Fruit fly (Drosophila melanogaster) whole organism, embryonic: ENCODE measurements around the gene CG42764.

Experiments
- ATbp ChIP-seq: fragments of 200-800 bp; sonication (Bioruptor generic); optimal IDR thresholded peaks from 2 replicates; lab custom pipeline; 2017; ENCODE audit warnings: missing biosample characterization, mild to moderate bottlenecking, missing genetic modification characterization, missing genetic modification reagents
- Atf6 ChIP-seq: fragments of 200-800 bp; sonication (Bioruptor generic); IDR thresholded peaks from 2 replicates; pipeline ENCODE4 v1.3.6; 2022; ENCODE audit warnings: missing biosample characterization, missing genetic modification characterization
- Awh ChIP-seq: fragments of 200-800 bp; sonication (Bioruptor generic); IDR thresholded peaks from 2 replicates; pipeline ENCODE4, ENCODE4 v1.3.6; 2022; ENCODE audit warnings: missing biosample characterization, missing genetic modification characterization
- CG10321 ChIP-seq: fragments of 200-800 bp; sonication (Bioruptor generic); IDR thresholded peaks from 2 replicates; pipeline ENCODE4 v1.3.6; 2022; ENCODE audit warnings: missing biosample characterization, missing genetic modification characterization
- CG11696 ChIP-seq: fragments of 200-800 bp; sonication (Bioruptor generic); IDR thresholded peaks from 2 replicates; pipeline ENCODE4 v1.3.6; 2022; ENCODE audit warnings: missing biosample characterization, missing genetic modification characterization
- CG14710 ChIP-seq: fragments of 200-800 bp; sonication (Bioruptor generic); optimal IDR thresholded peaks from 3 replicates; lab custom pipeline; 2019; ENCODE audit warnings: missing biosample characterization, mild to moderate bottlenecking, missing genetic modification characterization, moderate library complexity
- CG16779 ChIP-seq: fragments of 200-800 bp; sonication (Bioruptor generic); IDR thresholded peaks from 2 replicates; pipeline ENCODE4 v1.3.6; 2022; ENCODE audit warnings: missing biosample characterization, missing genetic modification characterization
- CG16863 ChIP-seq: fragments of 200-800 bp; sonication (Bioruptor generic); optimal IDR thresholded peaks from 3 replicates; lab custom pipeline; 2016; ENCODE audit warnings: missing biosample characterization, missing genetic modification characterization
- CG17359 ChIP-seq: fragments of 200-800 bp; sonication (Bioruptor generic); optimal IDR thresholded peaks from 3 replicates; lab custom pipeline; 2018; ENCODE audit warnings: missing biosample characterization, mild to moderate bottlenecking, missing genetic modification characterization, moderate library complexity
- CG17802 ChIP-seq: fragments of 200-800 bp; sonication (Bioruptor generic); optimal IDR thresholded peaks from 2 replicates; lab custom pipeline; 2018; ENCODE audit warnings: missing biosample characterization, mild to moderate bottlenecking, missing genetic modification characterization, moderate library complexity
- CG18011 ChIP-seq: fragments of 200-800 bp; sonication (Bioruptor generic); optimal IDR thresholded peaks from 2 replicates; lab custom pipeline; 2017; ENCODE audit warnings: missing biosample characterization, missing genetic modification characterization, mild to moderate bottlenecking, moderate library complexity, missing genotype
- CG1832 ChIP-seq: fragments of 200-800 bp; sonication (Bioruptor generic); optimal IDR thresholded peaks from 2 replicates; lab custom pipeline; 2017; ENCODE audit warnings: missing biosample characterization, mild to moderate bottlenecking, missing genetic modification characterization, inconsistent platforms
- CG2199 ChIP-seq: fragments of 200-800 bp; sonication (Bioruptor generic); IDR thresholded peaks from 3 replicates; pipeline ENCODE4 v1.3.6; 2022; ENCODE audit warnings: missing biosample characterization, missing genetic modification characterization
- CG2678 ChIP-seq: fragments of 200-800 bp; sonication (Bioruptor generic); optimal IDR thresholded peaks from 3 replicates; lab custom pipeline; 2019; ENCODE audit warnings: missing biosample characterization, mild to moderate bottlenecking, missing genetic modification characterization, moderate library complexity
- CG3726 ChIP-seq: fragments of 200-800 bp; sonication (Bioruptor generic); IDR thresholded peaks from 3 replicates; pipeline ENCODE4, ENCODE4 v1.3.6; 2022; ENCODE audit warnings: missing biosample characterization, missing genetic modification characterization
- CG3847 ChIP-seq: fragments of 200-800 bp; sonication (Bioruptor generic); IDR thresholded peaks from 2 replicates; pipeline ENCODE4 v1.3.6; 2022; ENCODE audit warnings: missing biosample characterization, missing genetic modification characterization
- CG5245 ChIP-seq: fragments of 200-800 bp; sonication (Bioruptor generic); optimal IDR thresholded peaks from 3 replicates; lab custom pipeline; 2016; ENCODE audit warnings: missing biosample characterization, missing genetic modification characterization
- CG7839 ChIP-seq: fragments of 200-800 bp; sonication (Bioruptor generic); optimal IDR thresholded peaks from 3 replicates; lab custom pipeline; 2018; ENCODE audit warnings: missing biosample characterization, mild to moderate bottlenecking, missing genetic modification characterization, moderate library complexity
- CG7928 ChIP-seq: fragments of 200-800 bp; sonication (Bioruptor generic); optimal IDR thresholded peaks from 2 replicates; lab custom pipeline; 2017; ENCODE audit warnings: missing biosample characterization, mild to moderate bottlenecking, missing genetic modification characterization
- CG8765 ChIP-seq: fragments of 200-800 bp; sonication (Bioruptor generic); IDR thresholded peaks from 2 replicates; pipeline ENCODE4 v1.3.6; 2022; ENCODE audit warnings: missing biosample characterization, missing genetic modification characterization
- CG9609 ChIP-seq: fragments of 200-800 bp; sonication (Bioruptor generic); optimal IDR thresholded peaks from 3 replicates; lab custom pipeline; 2016; ENCODE audit warnings: missing biosample characterization, missing genetic modification characterization
- CrebB ChIP-seq: fragments of 200-800 bp; sonication (Bioruptor generic); optimal IDR thresholded peaks from 3 replicates; lab custom pipeline; 2018; ENCODE audit warnings: missing biosample characterization, mild to moderate bottlenecking, missing genetic modification characterization
- Dp ChIP-seq: fragments of 200-800 bp; sonication (Bioruptor generic); optimal IDR thresholded peaks from 2 replicates; lab custom pipeline; 2018; ENCODE audit warnings: missing biosample characterization, mild to moderate bottlenecking, missing genetic modification characterization, moderate library complexity
- Drgx ChIP-seq: fragments of 200-800 bp; sonication (Bioruptor generic); IDR thresholded peaks from 2 replicates; pipeline ENCODE4 v1.3.6; 2022; ENCODE audit warnings: missing biosample characterization, missing genetic modification characterization
- Gsc ChIP-seq: fragments of 200-800 bp; sonication (Bioruptor generic); IDR thresholded peaks from 2 replicates; pipeline ENCODE4 v1.3.6; 2022; ENCODE audit warnings: missing biosample characterization, missing genetic modification characterization
- HHEX ChIP-seq: fragments of 200-800 bp; sonication (Bioruptor generic); optimal IDR thresholded peaks from 3 replicates; lab custom pipeline; 2017; ENCODE audit warnings: missing biosample characterization, mild to moderate bottlenecking, missing genetic modification characterization, missing genetic modification reagents
- HLH3B ChIP-seq: fragments of 200-800 bp; sonication (Bioruptor generic); IDR thresholded peaks from 2 replicates; pipeline ENCODE4 v1.3.6; 2022; ENCODE audit warnings: missing biosample characterization, missing genetic modification characterization
- Hr3 ChIP-seq: fragments of 200-800 bp; sonication (Bioruptor generic); optimal IDR thresholded peaks from 3 replicates; lab custom pipeline; 2016; ENCODE audit warnings: missing biosample characterization, missing genetic modification characterization
- MTF-1 ChIP-seq: fragments of 200-800 bp; sonication (Bioruptor generic); optimal IDR thresholded peaks from 2 replicates; lab custom pipeline; 2018; ENCODE audit warnings: missing biosample characterization, mild to moderate bottlenecking, missing genetic modification characterization, borderline replicate concordance
- Scr ChIP-seq: fragments of 200-800 bp; sonication (Bioruptor generic); IDR thresholded peaks from 2 replicates; pipeline ENCODE4 v1.3.6; 2022; ENCODE audit warnings: missing biosample characterization, missing genetic modification characterization; ENCODE audit not compliant: partially characterized antibody
- Spps ChIP-seq: fragments of 200-800 bp; sonication (Bioruptor generic); optimal IDR thresholded peaks from 2 replicates; lab custom pipeline; 2018; ENCODE audit warnings: missing biosample characterization, mild to moderate bottlenecking, missing genetic modification characterization
- ab ChIP-seq: fragments of 200-800 bp; sonication (Bioruptor generic); optimal IDR thresholded peaks from 2 replicates; lab custom pipeline; 2016; ENCODE audit warnings: missing biosample characterization, missing genetic modification characterization
- amos ChIP-seq: fragments of 200-800 bp; sonication (Bioruptor generic); IDR thresholded peaks from 2 replicates; pipeline ENCODE4 v1.3.6; 2022; ENCODE audit warnings: missing biosample characterization, missing genetic modification characterization; ENCODE audit not compliant: partially characterized antibody
- ash1 ChIP-seq: fragments of 200-800 bp; sonication (Bioruptor generic); optimal IDR thresholded peaks from 2 replicates; lab custom pipeline; 2018; ENCODE audit warnings: missing biosample characterization, mild to moderate bottlenecking, missing genetic modification characterization
- cato ChIP-seq: fragments of 200-800 bp; sonication (Bioruptor generic); optimal IDR thresholded peaks from 2 replicates; lab custom pipeline; 2016; ENCODE audit warnings: missing biosample characterization, missing genetic modification characterization, borderline replicate concordance
- crol ChIP-seq: fragments of 200-800 bp; sonication (Bioruptor generic); IDR thresholded peaks from 2 replicates; pipeline ENCODE4 v1.3.6; 2022; ENCODE audit warnings: missing biosample characterization, missing genetic modification characterization
- exex ChIP-seq: fragments of 200-800 bp; sonication (Bioruptor generic); optimal IDR thresholded peaks from 4 replicates; lab custom pipeline; 2018; ENCODE audit warnings: missing biosample characterization, mild to moderate bottlenecking, missing genetic modification characterization, moderate library complexity
- gem ChIP-seq: fragments of 200-800 bp; sonication (Bioruptor generic); optimal IDR thresholded peaks from 2 replicates; lab custom pipeline; 2019; ENCODE audit warnings: missing biosample characterization, mild to moderate bottlenecking, missing genetic modification characterization, moderate library complexity
- hkb ChIP-seq, 2 experiments: fragments of 200-800 bp in 1 of 2; fragments of >200 bp in 1 of 2; sonication (Bioruptor generic) in 1 of 2; IDR thresholded peaks in 1 of 2; optimal IDR thresholded peaks in 1 of 2; 2 replicates each; pipeline versions ENCODE4 v1.3.6 to Lab custom; 2017 to 2022; ENCODE audit warnings: missing biosample characterization in 1 of 2, missing genetic modification characterization in 1 of 2
- ind ChIP-seq: fragments of 200-800 bp; sonication (Bioruptor generic); optimal IDR thresholded peaks from 3 replicates; lab custom pipeline; 2016; ENCODE audit warnings: missing biosample characterization, missing genetic modification characterization
- jigr1 ChIP-seq: fragments of 200-800 bp; sonication (Bioruptor generic); IDR thresholded peaks from 3 replicates; pipeline ENCODE4 v1.3.6; 2022; ENCODE audit warnings: missing biosample characterization, missing genetic modification characterization
- kni ChIP-seq: fragments of 200-800 bp; sonication (Bioruptor generic); optimal IDR thresholded peaks from 3 replicates; lab custom pipeline; 2017; ENCODE audit warnings: mild to moderate bottlenecking, missing biosample characterization, missing genetic modification reagents, missing genetic modification characterization
- lilli ChIP-seq: fragments of 200-800 bp; sonication (Bioruptor generic); optimal IDR thresholded peaks from 3 replicates; lab custom pipeline; 2016; ENCODE audit warnings: missing biosample characterization, missing genetic modification characterization
- pum ChIP-seq: fragments of 200-800 bp; sonication (Bioruptor generic); optimal IDR thresholded peaks from 2 replicates; lab custom pipeline; 2016; ENCODE audit warnings: missing biosample characterization, missing genetic modification characterization
- rib ChIP-seq: fragments of 200-800 bp; sonication (Bioruptor generic); IDR thresholded peaks from 2 replicates; pipeline ENCODE4 v1.3.6; 2022; ENCODE audit warnings: missing biosample characterization, missing genetic modification characterization
- schlank ChIP-seq: fragments of 200-800 bp; sonication (Bioruptor generic); optimal IDR thresholded peaks from 2 replicates; lab custom pipeline; 2018; ENCODE audit warnings: missing biosample characterization, mild to moderate bottlenecking, missing genetic modification characterization
- sisA ChIP-seq: fragments of 200-800 bp; sonication (Bioruptor generic); IDR thresholded peaks from 2 replicates; pipeline ENCODE4 v1.3.6; 2022; ENCODE audit warnings: missing biosample characterization, missing genetic modification characterization
- sr ChIP-seq: fragments of 200-800 bp; sonication (Bioruptor generic); IDR thresholded peaks from 3 replicates; pipeline ENCODE4 v1.3.6; 2022; ENCODE audit warnings: missing biosample characterization, missing genetic modification characterization
- yki ChIP-seq: fragments of >200 bp; optimal IDR thresholded peaks from 3 replicates; lab custom pipeline; 2018

Gene CG42764

DNA sequence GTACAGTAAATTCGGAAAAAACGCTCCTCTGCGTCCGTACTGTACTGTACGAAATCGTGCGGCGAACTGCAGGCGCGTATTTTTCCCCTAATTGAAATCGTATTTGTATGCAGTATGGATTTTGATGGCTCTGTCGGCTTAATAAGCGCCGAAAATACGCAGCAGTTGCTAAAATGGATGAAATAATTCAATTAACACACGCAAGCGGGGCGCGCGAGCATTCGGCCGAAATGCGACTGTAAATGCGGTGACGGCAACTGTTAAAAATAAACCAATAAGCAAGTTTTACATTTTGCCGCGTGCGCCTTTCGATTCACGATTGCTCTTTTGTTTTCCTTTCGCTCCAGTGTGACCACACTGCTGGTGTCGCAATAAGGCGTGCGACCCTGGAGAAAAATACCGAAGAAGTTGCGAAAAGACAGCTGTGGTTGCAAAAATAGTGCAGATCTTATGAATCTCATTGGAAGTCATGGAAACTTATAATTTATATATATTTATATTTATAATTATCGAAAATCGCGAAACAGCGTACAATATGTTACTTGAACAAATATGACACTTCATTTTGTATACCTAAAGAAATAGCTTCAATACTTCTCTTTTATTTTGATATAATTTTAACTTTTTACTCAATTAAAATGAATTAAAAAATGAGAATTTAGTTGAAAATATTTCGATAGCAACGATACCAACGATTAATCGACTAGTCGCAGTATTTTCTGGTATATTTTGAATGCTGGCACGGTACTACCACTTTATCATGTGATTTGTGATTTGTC is 7.4 kb upstream of the CG42764 start, which contains the start of the genes CG32428 and CG5969 (continued):
- peak; percentile 34 for TF ChIP-seq lilli (GFP tag; lab: Kevin White, UChicago)
- no peak for TF ChIP-seq HLH3B (GFP tag; lab: Robert Waterston, UW)
- TF ChIP-seq exex (tag; lab: Kevin White, UChicago) = peak; percentile 8
- no peak for TF ChIP-seq Gsc (GFP tag; lab: Robert Waterston, UW)
- TF ChIP-seq jigr1 = no peak
- peak; percentile 13 for TF ChIP-seq CrebB
- TF ChIP-seq gem (tag; lab: Kevin White, UChicago) = peak; percentile 80
- TF ChIP-seq Hr3 = peak; percentile 53
- no peak for TF ChIP-seq CG1832 (GFP tag; lab: Kevin White, UChicago)
- TF ChIP-seq CG8765 (GFP tag; lab: Robert Waterston, UW) = no peak
- no peak for TF ChIP-seq yki (lab: Kevin White, UChicago)
- peak; percentile 33 for TF ChIP-seq CG7928
- TF ChIP-seq ATbp (GFP tag; lab: Kevin White, UChicago) = no peak
- peak; percentile 96 for TF ChIP-seq CG14710 (tag; lab: Kevin White, UChicago)
- TF ChIP-seq sisA (GFP tag; lab: Robert Waterston, UW) = peak; percentile 37; the same call in 1 of the 2 replicates
- TF ChIP-seq ab (GFP tag; lab: Kevin White, UChicago) = no peak
- no peak for TF ChIP-seq CG5245 (GFP tag; lab: Kevin White, UChicago)
- no peak for TF ChIP-seq CG18011 (GFP tag; lab: Kevin White, UChicago)
- peak; percentile 9; the same call in 1 of the 2 replicates for TF ChIP-seq Atf6
- TF ChIP-seq Dp (GFP tag; lab: Kevin White, UChicago) = peak; percentile 57
- peak; percentile 68 for TF ChIP-seq ind
- peak; percentile 92 for TF ChIP-seq CG11696 (GFP tag; lab: Robert Waterston, UW)
- TF ChIP-seq CG16863 (GFP tag; lab: Kevin White, UChicago) = no peak
- no peak for TF ChIP-seq schlank (tag; lab: Kevin White, UChicago)
- 0 out of 2 replicates have a peak, but pooled peaks have one; percentile 7 for TF ChIP-seq CG10321 (GFP tag; lab: Robert Waterston, UW)
- TF ChIP-seq HHEX = peak; percentile 58
- no peak for TF ChIP-seq sr
- no peak for TF ChIP-seq Spps (tag; lab: Kevin White, UChicago)
- TF ChIP-seq CG17359 = peak; percentile 43
- no peak for TF ChIP-seq CG3726 (GFP tag; lab: Robert Waterston, UW)
- peak; percentile 3 for TF ChIP-seq CG17802 (tag; lab: Kevin White, UChicago)
- TF ChIP-seq ash1 (GFP tag; lab: Kevin White, UChicago) = no peak
- TF ChIP-seq CG7839 = peak; percentile 76
- peak; percentile 80 for TF ChIP-seq CG2678 (tag; lab: Kevin White, UChicago)
- no peak for TF ChIP-seq MTF-1 (GFP tag; lab: Kevin White, UChicago)
- TF ChIP-seq hkb (optimal IDR thresholded peaks at IDR 0.05; lab: Kevin White, UChicago) = no peak
- peak; percentile 71 for TF ChIP-seq hkb (GFP tag; IDR thresholded peaks at IDR 0.05; lab: Robert Waterston, UW)
- peak; percentile 84 for TF ChIP-seq Drgx (GFP tag; lab: Robert Waterston, UW)
- TF ChIP-seq Awh (GFP tag; lab: Robert Waterston, UW) = no peak
- TF ChIP-seq CG2199 (GFP tag; lab: Robert Waterston, UW) = no peak
- TF ChIP-seq pum = peak; percentile 12
- no peak for TF ChIP-seq kni (GFP tag; lab: Kevin White, UChicago)
- TF ChIP-seq cato (GFP tag; lab: Kevin White, UChicago) = no peak
- peak; percentile 77 for TF ChIP-seq rib (GFP tag; lab: Robert Waterston, UW)
- TF ChIP-seq amos (GFP tag; lab: Robert Waterston, UW) = no peak
- peak; percentile 71 for TF ChIP-seq CG3847 (GFP tag; lab: Robert Waterston, UW)
- no peak for TF ChIP-seq CG9609 (GFP tag; lab: Kevin White, UChicago)
- TF ChIP-seq Scr (GFP tag; lab: Robert Waterston, UW) = no peak
- no peak for TF ChIP-seq crol (GFP tag; lab: Robert Waterston, UW)
- TF ChIP-seq CG16779 (GFP tag; lab: Robert Waterston, UW) = no peak
